Fruit fly (Drosophila melanogaster) whole organism, embryonic: ENCODE results near the gene CG13921.

Source experiments
- Asciz ChIP-seq: fragments of 200-800 bp; sonication (Bioruptor generic); optimal IDR thresholded peaks from 2 replicates; lab custom pipeline; 2017; ENCODE audit warnings: missing biosample characterization, mild to moderate bottlenecking, missing genetic modification characterization, missing genetic modification reagents
- B-H1 ChIP-seq: fragments of 200-800 bp; sonication (Bioruptor generic); IDR thresholded peaks from 3 replicates; pipeline ENCODE4 v1.3.6; 2022; ENCODE audit warnings: missing biosample characterization, missing genetic modification characterization
- CG10209 ChIP-seq: fragments of 200-800 bp; sonication (Bioruptor generic); optimal IDR thresholded peaks from 3 replicates; lab custom pipeline; 2017; ENCODE audit warnings: missing biosample characterization, mild to moderate bottlenecking, missing genetic modification characterization, missing genetic modification reagents
- CG10321 ChIP-seq: fragments of 200-800 bp; sonication (Bioruptor generic); IDR thresholded peaks from 2 replicates; pipeline ENCODE4 v1.3.6; 2022; ENCODE audit warnings: missing biosample characterization, missing genetic modification characterization
- CG10959 ChIP-seq: fragments of 200-800 bp; sonication (Bioruptor generic); IDR thresholded peaks from 2 replicates; pipeline ENCODE4 v1.3.6; 2022; ENCODE audit warnings: missing biosample characterization, missing genetic modification characterization
- CG13123 ChIP-seq: fragments of 200-800 bp; sonication (Bioruptor generic); optimal IDR thresholded peaks from 2 replicates; lab custom pipeline; 2016; ENCODE audit warnings: missing biosample characterization, missing genetic modification characterization
- CG13894 ChIP-seq: fragments of 200-800 bp; sonication (Bioruptor generic); optimal IDR thresholded peaks from 3 replicates; lab custom pipeline; 2018; ENCODE audit warnings: missing biosample characterization, mild to moderate bottlenecking, missing genetic modification characterization, moderate library complexity
- CG15514 ChIP-seq: fragments of 200-800 bp; sonication (Bioruptor generic); optimal IDR thresholded peaks from 3 replicates; lab custom pipeline; 2017; ENCODE audit warnings: missing biosample characterization, missing genetic modification characterization, mild to moderate bottlenecking, moderate library complexity, missing genetic modification reagents
- CG17359 ChIP-seq: fragments of 200-800 bp; sonication (Bioruptor generic); optimal IDR thresholded peaks from 3 replicates; lab custom pipeline; 2018; ENCODE audit warnings: missing biosample characterization, mild to moderate bottlenecking, missing genetic modification characterization, moderate library complexity
- CG17385 ChIP-seq: fragments of 200-800 bp; sonication (Bioruptor generic); optimal IDR thresholded peaks from 3 replicates; lab custom pipeline; 2018; ENCODE audit warnings: missing biosample characterization, mild to moderate bottlenecking, missing genetic modification characterization
- CG2889 ChIP-seq: fragments of 200-800 bp; sonication (Bioruptor generic); IDR thresholded peaks from 3 replicates; pipeline ENCODE4 v1.3.6; 2022; ENCODE audit warnings: missing biosample characterization, missing genetic modification characterization
- CG30403 ChIP-seq: fragments of 200-800 bp; sonication (Bioruptor generic); optimal IDR thresholded peaks from 3 replicates; lab custom pipeline; 2016; ENCODE audit warnings: missing biosample characterization, missing genetic modification characterization
- CG31388 ChIP-seq: fragments of 200-800 bp; sonication (Bioruptor generic); optimal IDR thresholded peaks from 2 replicates; lab custom pipeline; 2016; ENCODE audit warnings: missing biosample characterization, missing genetic modification characterization
- CG31441 ChIP-seq: fragments of 200-800 bp; sonication (Bioruptor generic); IDR thresholded peaks from 2 replicates; pipeline ENCODE4 v1.3.6; 2022; ENCODE audit warnings: missing biosample characterization, missing genetic modification characterization
- CG32772 ChIP-seq: fragments of 200-800 bp; sonication (Bioruptor generic); IDR thresholded peaks from 2 replicates; pipeline ENCODE4 v1.3.6; 2022; ENCODE audit warnings: missing biosample characterization, missing genetic modification characterization
- CG33557 ChIP-seq: fragments of 200-800 bp; sonication (Bioruptor generic); optimal IDR thresholded peaks from 2 replicates; lab custom pipeline; 2019; ENCODE audit warnings: missing biosample characterization, mild to moderate bottlenecking, missing genetic modification characterization, moderate library complexity
- CG5245 ChIP-seq: fragments of 200-800 bp; sonication (Bioruptor generic); optimal IDR thresholded peaks from 3 replicates; lab custom pipeline; 2016; ENCODE audit warnings: missing biosample characterization, missing genetic modification characterization
- CG7745 ChIP-seq: fragments of 200-800 bp; sonication (Bioruptor generic); optimal IDR thresholded peaks from 2 replicates; lab custom pipeline; 2018; ENCODE audit warnings: missing biosample characterization, mild to moderate bottlenecking, missing genetic modification characterization, moderate library complexity
- CG7839 ChIP-seq: fragments of 200-800 bp; sonication (Bioruptor generic); optimal IDR thresholded peaks from 3 replicates; lab custom pipeline; 2018; ENCODE audit warnings: missing biosample characterization, mild to moderate bottlenecking, missing genetic modification characterization, moderate library complexity
- Dek ChIP-seq: fragments of 200-800 bp; sonication (Bioruptor generic); optimal IDR thresholded peaks from 3 replicates; lab custom pipeline; 2019; ENCODE audit warnings: missing biosample characterization, mild to moderate bottlenecking, missing genetic modification characterization, moderate library complexity
- E2f1 ChIP-seq: fragments of 200-800 bp; sonication (Bioruptor generic); IDR thresholded peaks from 2 replicates; pipeline ENCODE4 v1.3.6; 2022; ENCODE audit warnings: missing biosample characterization, missing genetic modification characterization
- H15 ChIP-seq: fragments of 200-800 bp; sonication (Bioruptor generic); IDR thresholded peaks from 3 replicates; pipeline ENCODE4 v1.3.6; 2022; ENCODE audit warnings: missing biosample characterization, missing genetic modification characterization
- Ravus ChIP-seq: fragments of 200-800 bp; sonication (Bioruptor generic); IDR thresholded peaks from 2 replicates; pipeline ENCODE4 v1.3.6; 2022; ENCODE audit warnings: missing biosample characterization, missing genetic modification characterization
- Taf1 ChIP-seq: fragments of 200-800 bp; sonication (Bioruptor generic); IDR thresholded peaks from 2 replicates; pipeline ENCODE4 v1.3.6; 2022; ENCODE audit warnings: missing biosample characterization, missing genetic modification characterization
- Vsx1 ChIP-seq: fragments of 200-800 bp; sonication (Bioruptor generic); optimal IDR thresholded peaks from 2 replicates; lab custom pipeline; 2017; ENCODE audit warnings: missing biosample characterization, mild to moderate bottlenecking, missing genetic modification characterization, missing genetic modification reagents
- cg ChIP-seq: fragments of 200-800 bp; sonication (Bioruptor generic); optimal IDR thresholded peaks from 3 replicates; lab custom pipeline; 2019; ENCODE audit warnings: missing biosample characterization, mild to moderate bottlenecking, missing genetic modification characterization, moderate library complexity
- chm ChIP-seq: fragments of 200-800 bp; sonication (Bioruptor generic); IDR thresholded peaks from 2 replicates; pipeline ENCODE4 v1.3.6; 2022; ENCODE audit warnings: missing biosample characterization, missing genetic modification characterization
- da ChIP-seq: fragments of 200-800 bp; sonication (Bioruptor generic); optimal IDR thresholded peaks from 2 replicates; lab custom pipeline; 2016; ENCODE audit warnings: missing biosample characterization, missing genetic modification characterization
- danr ChIP-seq: fragments of 200-800 bp; sonication (Bioruptor generic); IDR thresholded peaks from 2 replicates; pipeline ENCODE4 v1.3.6; 2022; ENCODE audit warnings: missing biosample characterization, missing genetic modification characterization
- gce ChIP-seq: fragments of 200-800 bp; sonication (Bioruptor generic); IDR thresholded peaks from 3 replicates; pipeline ENCODE4 v1.3.6; 2022; ENCODE audit warnings: missing biosample characterization, missing genetic modification characterization
- grn ChIP-seq: fragments of 200-800 bp; sonication (Bioruptor generic); optimal IDR thresholded peaks from 3 replicates; lab custom pipeline; 2017; ENCODE audit warnings: missing biosample characterization, missing genetic modification characterization
- gro ChIP-seq: fragments of 200-800 bp; sonication (Bioruptor generic); optimal IDR thresholded peaks from 2 replicates; lab custom pipeline; 2016; ENCODE audit warnings: missing biosample characterization, missing genetic modification characterization
- gsb ChIP-seq: fragments of 200-800 bp; sonication (Bioruptor generic); IDR thresholded peaks from 2 replicates; pipeline ENCODE4 v1.3.6; 2022; ENCODE audit warnings: missing biosample characterization, missing genetic modification characterization
- hkb ChIP-seq, 2 experiments: fragments of 200-800 bp in 1 of 2; fragments of >200 bp in 1 of 2; sonication (Bioruptor generic) in 1 of 2; IDR thresholded peaks in 1 of 2; optimal IDR thresholded peaks in 1 of 2; 2 replicates each; pipeline versions ENCODE4 v1.3.6 to Lab custom; 2017 to 2022; ENCODE audit warnings: missing biosample characterization in 1 of 2, missing genetic modification characterization in 1 of 2
- mirr ChIP-seq: fragments of 200-800 bp; sonication (Bioruptor generic); optimal IDR thresholded peaks from 3 replicates; lab custom pipeline; 2018; ENCODE audit warnings: missing biosample characterization, mild to moderate bottlenecking, missing genetic modification characterization
- mld ChIP-seq: fragments of 200-800 bp; sonication (Bioruptor generic); IDR thresholded peaks from 3 replicates; pipeline ENCODE4 v1.3.6; 2022; ENCODE audit warnings: missing biosample characterization, missing genetic modification characterization; ENCODE audit not compliant: partially characterized antibody
- nerfin-2 ChIP-seq: fragments of 200-800 bp; sonication (Bioruptor generic); IDR thresholded peaks from 2 replicates; pipeline ENCODE4 v1.3.6; 2022; ENCODE audit warnings: missing biosample characterization, missing genetic modification characterization; ENCODE audit not compliant: partially characterized antibody
- pan ChIP-seq, 4 experiments: fragments of >200 bp in 3 of 4; fragments of 200-800 bp in 1 of 4; sonication (Bioruptor generic) in 1 of 4; optimal IDR thresholded peaks in 3 of 4; IDR thresholded peaks in 1 of 4; 2 replicates each; pipeline versions ENCODE4 v1.3.6 to Lab custom; 2017 to 2022; ENCODE audit warnings: missing biosample characterization in 2 of 4, missing genetic modification characterization in 2 of 4, mixed read lengths in 1 of 4
- pho ChIP-seq: fragments of 200-800 bp; sonication (Bioruptor generic); optimal IDR thresholded peaks from 2 replicates; lab custom pipeline; 2016; ENCODE audit warnings: missing biosample characterization, missing genetic modification characterization
- pita ChIP-seq: fragments of 200-800 bp; sonication (Bioruptor generic); optimal IDR thresholded peaks from 2 replicates; lab custom pipeline; 2017; ENCODE audit warnings: missing biosample characterization, mild to moderate bottlenecking, missing genetic modification characterization
- repo ChIP-seq: fragments of 200-800 bp; sonication (Bioruptor generic); optimal IDR thresholded peaks from 2 replicates; lab custom pipeline; 2016; ENCODE audit warnings: missing biosample characterization, missing genetic modification characterization
- seq ChIP-seq: fragments of 200-800 bp; sonication (Bioruptor generic); IDR thresholded peaks from 2 replicates; pipeline ENCODE4 v1.3.6; 2022; ENCODE audit warnings: missing biosample characterization, missing genetic modification characterization
- sima ChIP-seq: fragments of 200-800 bp; sonication (Bioruptor generic); optimal IDR thresholded peaks from 2 replicates; lab custom pipeline; 2016; ENCODE audit warnings: missing biosample characterization, missing genetic modification characterization
- stc ChIP-seq: fragments of 200-800 bp; sonication (Bioruptor generic); IDR thresholded peaks from 2 replicates; pipeline ENCODE4 v1.3.6; 2022; ENCODE audit warnings: missing biosample characterization, missing genetic modification characterization
- stwl ChIP-seq: fragments of 200-800 bp; sonication (Bioruptor generic); optimal IDR thresholded peaks from 3 replicates; lab custom pipeline; 2018; ENCODE audit warnings: missing biosample characterization, mild to moderate bottlenecking, missing genetic modification characterization, moderate library complexity
- tin ChIP-seq: fragments of 200-800 bp; sonication (Bioruptor generic); optimal IDR thresholded peaks from 3 replicates; lab custom pipeline; 2016; ENCODE audit warnings: missing biosample characterization, missing genetic modification characterization
- wek ChIP-seq: fragments of 200-800 bp; sonication (Bioruptor generic); optimal IDR thresholded peaks from 3 replicates; lab custom pipeline; 2018; ENCODE audit warnings: missing biosample characterization, mild to moderate bottlenecking, missing genetic modification characterization, moderate library complexity
- zfh1 ChIP-seq: fragments of 200-800 bp; sonication (Bioruptor generic); IDR thresholded peaks from 3 replicates; pipeline ENCODE4 v1.3.6; 2022; ENCODE audit warnings: missing biosample characterization, missing genetic modification characterization

Gene CG13921

DNA sequence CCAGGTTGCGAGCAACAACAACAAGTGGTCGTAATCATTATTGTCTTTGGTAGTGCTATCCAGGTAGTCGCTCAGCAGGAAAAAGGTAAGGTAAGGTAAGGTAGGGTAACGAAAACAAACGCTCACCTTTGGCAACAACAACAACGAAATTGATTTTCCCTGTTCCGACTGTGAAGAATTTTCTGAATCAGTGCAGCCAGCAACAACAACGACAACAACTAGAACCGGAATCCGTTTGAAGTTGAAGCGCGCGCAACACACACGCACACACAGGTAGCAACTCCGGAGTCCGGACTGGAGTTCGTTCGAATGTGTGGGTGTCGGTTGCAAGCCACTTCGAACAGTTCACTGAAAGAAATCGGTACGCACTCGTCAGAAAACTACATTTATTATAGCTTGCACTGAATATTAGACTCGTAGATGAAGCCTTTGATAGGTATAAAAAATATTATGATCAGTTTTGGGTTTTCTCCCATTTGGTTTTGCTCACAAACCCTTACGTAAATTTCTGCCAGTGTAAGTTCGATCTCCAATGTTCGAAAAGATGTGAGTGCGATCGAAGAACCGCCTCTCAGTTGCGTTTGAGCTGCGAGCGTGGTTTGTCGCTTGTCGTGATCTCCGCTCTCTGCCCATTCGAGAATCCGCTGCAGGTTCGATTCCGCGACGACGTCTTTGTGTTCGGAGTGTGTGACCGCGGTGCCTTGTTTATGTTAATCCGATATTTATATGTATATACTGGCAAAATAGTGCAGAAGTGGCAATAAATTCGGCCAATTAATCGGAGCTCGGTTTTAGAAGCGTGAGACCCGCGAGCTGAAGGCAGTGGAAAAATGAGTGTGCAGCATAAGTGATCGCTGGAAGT is at the start of gene CG13921 (continued):
- TF ChIP-seq mld (GFP tag; lab: Robert Waterston, UW) (no peak), CG7745 (peak; percentile 92), CG33557 (GFP tag; lab: Kevin White, UChicago) (peak; percentile 99), CG10209 (peak; percentile 99), cg (GFP tag; lab: Kevin White, UChicago) (peak; percentile 86), stc (peak; percentile 99), nerfin-2 (GFP tag; lab: Robert Waterston, UW) (no peak), E2f1 (GFP tag; lab: Robert Waterston, UW) (peak; percentile 99), wek (peak; percentile 95), pho (peak; percentile 97), CG15514 (GFP tag; lab: Kevin White, UChicago) (peak; percentile 92), pan (optimal IDR thresholded peaks at IDR 0.05; lab: Kevin White, UChicago) (no peak), pan (GFP tag; optimal IDR thresholded peaks at IDR 0.05 in 1 of 2, IDR thresholded peaks at IDR 0.05 in 1 of 2) (peak in 1 of 2 experiments; percentile 99), CG17385 (GFP tag; lab: Kevin White, UChicago) (peak; percentile 94), CG31441 (GFP tag; lab: Robert Waterston, UW) (peak; percentile 96), pita (GFP tag; lab: Kevin White, UChicago) (no peak), Vsx1 (GFP tag; lab: Kevin White, UChicago) (peak; percentile 97), Asciz (peak; percentile 98), repo (GFP tag; lab: Kevin White, UChicago) (peak; percentile 99), CG7839 (tag; lab: Kevin White, UChicago) (peak; percentile 99), CG10959 (GFP tag; lab: Robert Waterston, UW) (peak; percentile 100), hkb (optimal IDR thresholded peaks at IDR 0.05; lab: Kevin White, UChicago) (no peak), hkb (GFP tag; IDR thresholded peaks at IDR 0.05; lab: Robert Waterston, UW) (peak; percentile 99), Taf1 (peak; percentile 98), CG30403 (GFP tag; lab: Kevin White, UChicago) (peak; percentile 100), CG13894 (tag; lab: Kevin White, UChicago) (peak; percentile 92), da (GFP tag; lab: Kevin White, UChicago) (peak; percentile 97), B-H1 (GFP tag; lab: Robert Waterston, UW) (peak; percentile 98), CG5245 (GFP tag; lab: Kevin White, UChicago) (peak; percentile 100), danr (GFP tag; lab: Robert Waterston, UW) (peak; percentile 98), chm (peak; percentile 99), tin (GFP tag; lab: Kevin White, UChicago) (peak; percentile 100), gce (GFP tag; lab: Robert Waterston, UW) (peak; percentile 98), CG13123 (GFP tag; lab: Kevin White, UChicago) (peak; percentile 98), seq (GFP tag; lab: Robert Waterston, UW) (peak; percentile 98), Ravus (GFP tag; lab: Robert Waterston, UW) (peak; percentile 96), CG2889 (GFP tag; lab: Robert Waterston, UW) (peak; percentile 98), zfh1 (peak; percentile 100), gro (GFP tag; lab: Kevin White, UChicago) (peak; percentile 99), mirr (GFP tag; lab: Kevin White, UChicago) (peak; percentile 89), CG10321 (GFP tag; lab: Robert Waterston, UW) (peak; percentile 83), CG32772 (GFP tag; lab: Robert Waterston, UW) (peak; percentile 99), gsb (GFP tag; lab: Robert Waterston, UW) (peak; percentile 94), stwl (peak; percentile 95), H15 (GFP tag; lab: Robert Waterston, UW) (peak; percentile 99), grn (GFP tag; lab: Kevin White, UChicago) (peak; percentile 91), CG17359 (tag; lab: Kevin White, UChicago) (peak; percentile 99), Dek (peak; percentile 97), sima (GFP tag; lab: Kevin White, UChicago) (peak; percentile 98), CG31388 (peak; percentile 98)
